Fruit fly (Drosophila melanogaster) whole organism, embryonic: ENCODE results near the gene RpL4.

ENCODE experiments used
- ATbp ChIP-seq: fragments of 200-800 bp; sonication (Bioruptor generic); optimal IDR thresholded peaks from 2 replicates; lab custom pipeline; 2017; ENCODE audit warnings: missing biosample characterization, mild to moderate bottlenecking, missing genetic modification characterization, missing genetic modification reagents
- Bdp1 ChIP-seq: fragments of 200-800 bp; sonication (Bioruptor generic); optimal IDR thresholded peaks from 3 replicates; lab custom pipeline; 2016; ENCODE audit warnings: missing biosample characterization, missing genetic modification characterization
- Bgb ChIP-seq: fragments of 200-800 bp; sonication (Bioruptor generic); IDR thresholded peaks from 2 replicates; pipeline ENCODE4 v1.3.6; 2022; ENCODE audit warnings: missing biosample characterization, missing genetic modification characterization; ENCODE audit not compliant: partially characterized antibody
- CG10267 ChIP-seq: fragments of 200-800 bp; sonication (Bioruptor generic); optimal IDR thresholded peaks from 2 replicates; lab custom pipeline; 2018; ENCODE audit warnings: missing biosample characterization, mild to moderate bottlenecking, missing genetic modification characterization, moderate library complexity
- CG13287 ChIP-seq: fragments of 200-800 bp; sonication (Bioruptor generic); IDR thresholded peaks from 2 replicates; pipeline ENCODE4 v1.3.6; 2022; ENCODE audit warnings: missing biosample characterization, missing genetic modification characterization; ENCODE audit not compliant: partially characterized antibody
- CG15073 ChIP-seq: fragments of 200-800 bp; sonication (Bioruptor generic); optimal IDR thresholded peaks from 2 replicates; lab custom pipeline; 2016; ENCODE audit warnings: missing biosample characterization, missing genetic modification characterization
- CG1603 ChIP-seq: fragments of 200-800 bp; sonication (Bioruptor generic); optimal IDR thresholded peaks from 2 replicates; lab custom pipeline; 2019; ENCODE audit warnings: missing biosample characterization, mild to moderate bottlenecking, missing genetic modification characterization, moderate library complexity
- CG17361 ChIP-seq: fragments of 200-800 bp; sonication (Bioruptor generic); IDR thresholded peaks from 3 replicates; pipeline ENCODE4 v1.3.6; 2022; ENCODE audit warnings: missing biosample characterization, missing genetic modification characterization
- CG17385 ChIP-seq: fragments of 200-800 bp; sonication (Bioruptor generic); optimal IDR thresholded peaks from 3 replicates; lab custom pipeline; 2018; ENCODE audit warnings: missing biosample characterization, mild to moderate bottlenecking, missing genetic modification characterization
- CG17829 ChIP-seq: fragments of 200-800 bp; optimal IDR thresholded peaks from 2 replicates; lab custom pipeline; 2019; ENCODE audit warnings: missing biosample characterization, mild to moderate bottlenecking, missing genetic modification characterization, moderate library complexity
- CG18262 ChIP-seq: fragments of 200-800 bp; optimal IDR thresholded peaks from 3 replicates; lab custom pipeline; 2019; ENCODE audit warnings: missing biosample characterization, mild to moderate bottlenecking, missing genetic modification characterization, moderate library complexity
- CG2116 ChIP-seq: fragments of 200-800 bp; sonication (Bioruptor generic); optimal IDR thresholded peaks from 3 replicates; lab custom pipeline; 2018; ENCODE audit warnings: missing biosample characterization, mild to moderate bottlenecking, missing genetic modification characterization
- CG2120 ChIP-seq: fragments of 200-800 bp; sonication (Bioruptor generic); optimal IDR thresholded peaks from 3 replicates; lab custom pipeline; 2016; ENCODE audit warnings: missing biosample characterization, missing genetic modification characterization
- CG2678 ChIP-seq: fragments of 200-800 bp; sonication (Bioruptor generic); optimal IDR thresholded peaks from 3 replicates; lab custom pipeline; 2019; ENCODE audit warnings: missing biosample characterization, mild to moderate bottlenecking, missing genetic modification characterization, moderate library complexity
- CG2712 ChIP-seq: fragments of 200-800 bp; optimal IDR thresholded peaks from 3 replicates; lab custom pipeline; 2019; ENCODE audit warnings: missing biosample characterization, mild to moderate bottlenecking, missing genetic modification characterization, moderate library complexity
- CG3407 ChIP-seq: fragments of 200-800 bp; sonication (Bioruptor generic); optimal IDR thresholded peaks from 2 replicates; lab custom pipeline; 2018; ENCODE audit warnings: missing biosample characterization, mild to moderate bottlenecking, missing genetic modification characterization
- CG34224 ChIP-seq: fragments of 200-800 bp; sonication (Bioruptor generic); IDR thresholded peaks from 3 replicates; pipeline ENCODE4 v1.3.6; 2022; ENCODE audit warnings: missing biosample characterization, missing genetic modification characterization; ENCODE audit not compliant: partially characterized antibody
- CG6654 ChIP-seq: fragments of 200-800 bp; sonication (Bioruptor generic); optimal IDR thresholded peaks from 2 replicates; lab custom pipeline; 2017; ENCODE audit warnings: missing biosample characterization, mild to moderate bottlenecking, missing genetic modification characterization
- CG8089 ChIP-seq: fragments of 200-800 bp; sonication (Bioruptor generic); optimal IDR thresholded peaks from 3 replicates; lab custom pipeline; 2016; ENCODE audit warnings: missing biosample characterization, missing genetic modification characterization
- CG9797 ChIP-seq: fragments of 200-800 bp; sonication (Bioruptor generic); optimal IDR thresholded peaks from 3 replicates; lab custom pipeline; 2018; ENCODE audit warnings: missing biosample characterization, mild to moderate bottlenecking, missing genetic modification characterization
- E2f2 ChIP-seq: fragments of 200-800 bp; sonication (Bioruptor generic); IDR thresholded peaks from 2 replicates; pipeline ENCODE4 v1.3.6; 2022; ENCODE audit warnings: missing biosample characterization, missing genetic modification characterization
- HLH3B ChIP-seq: fragments of 200-800 bp; sonication (Bioruptor generic); IDR thresholded peaks from 2 replicates; pipeline ENCODE4 v1.3.6; 2022; ENCODE audit warnings: missing biosample characterization, missing genetic modification characterization
- Hmx ChIP-seq: fragments of 200-800 bp; sonication (Bioruptor generic); optimal IDR thresholded peaks from 2 replicates; lab custom pipeline; 2016; ENCODE audit warnings: missing biosample characterization, missing genetic modification characterization
- MBD-R2 ChIP-seq: fragments of 200-800 bp; sonication (Bioruptor generic); IDR thresholded peaks from 2 replicates; pipeline ENCODE4 v1.3.6; 2022; ENCODE audit warnings: missing biosample characterization, missing genetic modification characterization
- MESR4 ChIP-seq: fragments of 200-800 bp; sonication (Bioruptor generic); optimal IDR thresholded peaks from 2 replicates; lab custom pipeline; 2018; ENCODE audit warnings: missing biosample characterization, mild to moderate bottlenecking, missing genetic modification characterization, moderate library complexity
- Nf-YC ChIP-seq: fragments of 200-800 bp; optimal IDR thresholded peaks from 3 replicates; lab custom pipeline; 2019; ENCODE audit warnings: missing biosample characterization, mild to moderate bottlenecking, missing genetic modification characterization, moderate library complexity
- Scr ChIP-seq: fragments of 200-800 bp; sonication (Bioruptor generic); IDR thresholded peaks from 2 replicates; pipeline ENCODE4 v1.3.6; 2022; ENCODE audit warnings: missing biosample characterization, missing genetic modification characterization; ENCODE audit not compliant: partially characterized antibody
- Side ChIP-seq: fragments of 200-800 bp; sonication (Bioruptor generic); optimal IDR thresholded peaks from 2 replicates; lab custom pipeline; 2016; ENCODE audit warnings: missing biosample characterization, missing genetic modification characterization
- Sry-β ChIP-seq: fragments of 200-800 bp; sonication (Bioruptor generic); optimal IDR thresholded peaks from 2 replicates; lab custom pipeline; 2018; ENCODE audit warnings: missing biosample characterization, mild to moderate bottlenecking, missing genetic modification characterization, moderate library complexity
- YL-1 ChIP-seq: fragments of 200-800 bp; sonication (Bioruptor generic); optimal IDR thresholded peaks from 3 replicates; lab custom pipeline; 2017; ENCODE audit warnings: missing biosample characterization, mild to moderate bottlenecking, missing genetic modification characterization
- bsh ChIP-seq, 2 experiments: fragments of 200-800 bp; sonication (Bioruptor generic); optimal IDR thresholded peaks; 2 replicates each; lab custom pipeline; 2017 to 2018; ENCODE audit warnings: mild to moderate bottlenecking in 2 of 2, missing biosample characterization in 2 of 2, missing genetic modification characterization in 2 of 2, moderate library complexity in 1 of 2
- crol ChIP-seq: fragments of 200-800 bp; sonication (Bioruptor generic); IDR thresholded peaks from 2 replicates; pipeline ENCODE4 v1.3.6; 2022; ENCODE audit warnings: missing biosample characterization, missing genetic modification characterization
- fru ChIP-seq: fragments of >200 bp; optimal IDR thresholded peaks from 2 replicates; lab custom pipeline; 2017
- gem ChIP-seq: fragments of 200-800 bp; sonication (Bioruptor generic); optimal IDR thresholded peaks from 2 replicates; lab custom pipeline; 2019; ENCODE audit warnings: missing biosample characterization, mild to moderate bottlenecking, missing genetic modification characterization, moderate library complexity
- gfzf ChIP-seq: fragments of 200-800 bp; sonication (Bioruptor generic); optimal IDR thresholded peaks from 2 replicates; lab custom pipeline; 2016; ENCODE audit warnings: missing biosample characterization, mild to moderate bottlenecking, missing genetic modification characterization, moderate library complexity
- gsb-n ChIP-seq: fragments of 200-800 bp; sonication (Bioruptor generic); optimal IDR thresholded peaks from 3 replicates; lab custom pipeline; 2018; ENCODE audit warnings: missing biosample characterization, mild to moderate bottlenecking, missing genetic modification characterization
- klu ChIP-seq: fragments of 200-800 bp; sonication (Bioruptor generic); IDR thresholded peaks from 2 replicates; pipeline ENCODE4 v1.3.6; 2022; ENCODE audit warnings: missing biosample characterization, missing genetic modification characterization
- nmo ChIP-seq: fragments of 200-800 bp; sonication (Bioruptor generic); optimal IDR thresholded peaks from 2 replicates; lab custom pipeline; 2018; ENCODE audit warnings: missing biosample characterization, mild to moderate bottlenecking, missing genetic modification characterization, moderate library complexity
- pzg ChIP-seq: fragments of 200-800 bp; sonication (Bioruptor generic); optimal IDR thresholded peaks from 3 replicates; lab custom pipeline; 2018; ENCODE audit warnings: missing biosample characterization, mild to moderate bottlenecking, missing genetic modification characterization, moderate library complexity
- ro ChIP-seq: fragments of 200-800 bp; sonication (Bioruptor generic); IDR thresholded peaks from 2 replicates; pipeline ENCODE4 v1.3.6; 2022; ENCODE audit warnings: missing biosample characterization, missing genetic modification characterization
- row ChIP-seq: fragments of 200-800 bp; sonication (Bioruptor generic); IDR thresholded peaks from 3 replicates; pipeline ENCODE4 v1.3.6; 2022; ENCODE audit warnings: missing biosample characterization, missing genetic modification characterization
- sqz ChIP-seq: fragments of 200-800 bp; sonication (Bioruptor generic); optimal IDR thresholded peaks from 3 replicates; lab custom pipeline; 2018; ENCODE audit warnings: missing biosample characterization, mild to moderate bottlenecking, missing genetic modification characterization
- trem ChIP-seq: fragments of 200-800 bp; optimal IDR thresholded peaks from 3 replicates; lab custom pipeline; 2019; ENCODE audit warnings: missing biosample characterization, mild to moderate bottlenecking, missing genetic modification characterization, moderate library complexity
- wek ChIP-seq: fragments of 200-800 bp; sonication (Bioruptor generic); optimal IDR thresholded peaks from 3 replicates; lab custom pipeline; 2018; ENCODE audit warnings: missing biosample characterization, mild to moderate bottlenecking, missing genetic modification characterization, moderate library complexity

RpL4 gene

DNA sequence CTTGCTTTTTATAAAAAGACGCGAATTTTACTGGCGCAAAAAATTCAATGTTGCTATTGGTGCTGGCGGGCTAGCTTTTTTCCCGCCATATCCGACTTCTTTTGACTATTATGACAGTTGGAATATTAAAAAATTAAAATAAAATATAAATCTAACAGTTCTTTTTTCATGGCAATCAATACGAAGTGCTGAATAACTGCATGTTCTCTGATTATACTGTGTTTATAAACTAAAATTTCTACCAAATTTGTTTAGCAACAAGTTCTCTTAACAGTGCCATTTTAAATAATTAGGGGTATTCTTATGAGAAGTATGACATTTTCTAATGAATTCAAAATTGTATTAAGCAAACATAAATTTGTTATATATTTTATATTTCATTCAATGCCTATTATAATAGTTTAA lies 3.2 kb upstream of the RpL4 start, which contains the start of gene Boh1 (continued):
- TF ChIP-seq Side (GFP tag; lab: Kevin White, UChicago) (no peak), CG2120 (GFP tag; lab: Kevin White, UChicago) (peak; percentile 3), CG15073 (no peak), HLH3B (GFP tag; lab: Robert Waterston, UW) (no peak), nmo (peak; percentile 32), ro (GFP tag; lab: Robert Waterston, UW) (no peak)

DNA sequence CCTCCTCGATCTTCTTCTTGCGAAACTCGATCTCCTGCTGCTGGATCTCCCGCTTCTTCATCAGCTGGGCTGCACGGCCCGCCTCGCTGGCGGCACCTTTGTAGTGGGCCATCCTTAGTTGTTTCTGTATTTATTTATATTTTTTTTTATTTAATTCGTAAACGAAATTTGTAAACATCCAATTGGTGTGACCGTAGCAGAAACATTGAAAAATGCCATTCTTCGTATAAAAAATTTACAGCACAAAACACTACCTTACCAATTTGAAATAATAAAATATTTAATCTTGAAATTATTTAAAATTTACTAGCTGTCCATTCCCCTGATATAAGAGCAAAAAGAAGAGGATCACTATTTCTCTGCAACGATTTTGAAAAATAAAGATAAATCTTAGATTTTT lies 1.7 kb upstream of the RpL4 start, which contains the start of gene CG12259:
TSS of gene CG12259 (minus strand) at position 207 of the 400 bp plus-strand sequence.
- TF ChIP-seq CG17829 (tag; lab: Kevin White, UChicago): peak; percentile 14
- TF ChIP-seq YL-1: peak; percentile 13
- no peak for TF ChIP-seq CG6654 (GFP tag; lab: Kevin White, UChicago)
- peak; percentile 10 for TF ChIP-seq wek
- peak; percentile 7 for TF ChIP-seq ATbp (GFP tag; lab: Kevin White, UChicago)
- no peak for TF ChIP-seq CG3407 (GFP tag; lab: Kevin White, UChicago)
- peak; percentile 23 for TF ChIP-seq CG2712 (tag; lab: Kevin White, UChicago)
- TF ChIP-seq CG17361: peak; percentile 27; the same call in 1 of the 3 replicates
- peak; percentile 56 for TF ChIP-seq gfzf (GFP tag; lab: Kevin White, UChicago)
- no peak for TF ChIP-seq Bdp1 (GFP tag; lab: Kevin White, UChicago)
- TF ChIP-seq fru (lab: Kevin White, UChicago): no peak
- 0 out of 2 replicates have a peak, but pooled peaks have one; percentile 25 for TF ChIP-seq CG13287 (GFP tag; lab: Robert Waterston, UW)
- peak; percentile 29 for TF ChIP-seq gem
- TF ChIP-seq crol (GFP tag; lab: Robert Waterston, UW): no peak
- TF ChIP-seq CG34224 (GFP tag; lab: Robert Waterston, UW): 0 out of 3 replicates have a peak, but pooled peaks have one; percentile 10
- peak; percentile 76 for TF ChIP-seq row (GFP tag; lab: Robert Waterston, UW)
- TF ChIP-seq gsb-n: peak; percentile 12
- no peak for TF ChIP-seq bsh (GFP tag; optimal IDR thresholded peaks at IDR 0.05; lab: Kevin White, UChicago)
- TF ChIP-seq E2f2 (GFP tag; lab: Robert Waterston, UW): 0 out of 2 replicates have a peak, but pooled peaks have one; percentile 21
- peak; percentile 25 for TF ChIP-seq MESR4 (GFP tag; lab: Kevin White, UChicago)
- TF ChIP-seq Bgb: no peak
- TF ChIP-seq Nf-YC (tag; lab: Kevin White, UChicago): peak; percentile 12
- peak; percentile 35 for TF ChIP-seq CG9797 (GFP tag; lab: Kevin White, UChicago)
- TF ChIP-seq CG8089 (GFP tag; lab: Kevin White, UChicago): no peak
- TF ChIP-seq Scr (GFP tag; lab: Robert Waterston, UW): no peak
- no peak for TF ChIP-seq klu
- TF ChIP-seq Sry-β (GFP tag; lab: Kevin White, UChicago): peak; percentile 48
- TF ChIP-seq CG2678 (tag; lab: Kevin White, UChicago): peak; percentile 34
- peak; percentile 43 for TF ChIP-seq trem
- TF ChIP-seq pzg (GFP tag; lab: Kevin White, UChicago): peak; percentile 12
- TF ChIP-seq MBD-R2: peak; percentile 59
- peak; percentile 19 for TF ChIP-seq CG18262
- TF ChIP-seq CG1603: peak; percentile 12
- TF ChIP-seq CG2116 (GFP tag; lab: Kevin White, UChicago): peak; percentile 14
- TF ChIP-seq CG17385 (GFP tag; lab: Kevin White, UChicago): peak; percentile 21
- peak; percentile 56 for TF ChIP-seq sqz (GFP tag; lab: Kevin White, UChicago)
- TF ChIP-seq Hmx (GFP tag; lab: Kevin White, UChicago): no peak
- peak; percentile 50 for TF ChIP-seq CG10267
